Worm (Caenorhabditis elegans): Measurements from ENCODE around the gene B0524.3.

B0524.3 gene

ce11 chrIII:1859532-1859931, 27.9 kb upstream of the B0524.3 start, which contains the start of gene ddp-1 (continued):
- TF ChIP-seq tbp1 (GFP tag; optimal IDR thresholded peaks at IDR 0.05) (peak; percentile 76), die-1 (tag; optimal IDR thresholded peaks at IDR 0.05) (peak; percentile 73), lag-1 (GFP tag; IDR thresholded peaks at IDR 0.05) (0 out of 2 replicates have a peak, but pooled peaks have one; percentile 63), B0261.1 (tag; optimal IDR thresholded peaks at IDR 0.05) (peak; percentile 37), nhr-27 (tag; optimal IDR thresholded peaks at IDR 0.05) (peak; percentile 55), C17E4.6 (GFP tag; IDR thresholded peaks at IDR 0.05) (peak; percentile 88), sptf-2 (GFP tag; optimal IDR thresholded peaks at IDR 0.05) (peak; percentile 72), dpl-1 (GFP tag; optimal IDR thresholded peaks at IDR 0.05) (peak; percentile 99), egl-18 (GFP tag; IDR thresholded peaks at IDR 0.05) (peak; percentile 72; the same call in 1 of the 2 replicates), F33H1.4 (GFP tag; IDR thresholded peaks at IDR 0.05) (peak; percentile 84), madf-3 (GFP tag; IDR thresholded peaks at IDR 0.05) (peak; percentile 95), ceh-79 (tag; optimal IDR thresholded peaks at IDR 0.05) (peak; percentile 86), F22D6.2 (tag; optimal IDR thresholded peaks at IDR 0.05) (peak; percentile 82), lir-1 (GFP tag; conservative IDR thresholded peaks at IDR 0.05) (peak; percentile 86), F10E7.11 (tag; optimal IDR thresholded peaks at IDR 0.05) (peak; percentile 75), ceh-100 (GFP tag; IDR thresholded peaks at IDR 0.05) (peak; percentile 84), ceh-91 (GFP tag; IDR thresholded peaks at IDR 0.05) (peak; percentile 67; the same call in 1 of the 2 replicates), hrde-1 (tag; optimal IDR thresholded peaks at IDR 0.05; ENCODE audit: borderline replicate concordance) (peak; percentile 86), lin-35 (GFP tag; optimal IDR thresholded peaks at IDR 0.05) (peak; percentile 93 to 99 (median 95)), hlh-12 (tag; optimal IDR thresholded peaks at IDR 0.05) (no peak), ZK185.1 (tag; optimal IDR thresholded peaks at IDR 0.05; ENCODE audit: poor library complexity, severe bottlenecking) (no peak), repo-1 (tag; optimal IDR thresholded peaks at IDR 0.05) (peak; percentile 96), madf-8 (GFP tag; conservative IDR thresholded peaks at IDR 0.05) (peak; percentile 73), ceh-27 (GFP tag; optimal IDR thresholded peaks at IDR 0.05) (peak; percentile 86), F52B5.7 (tag; optimal IDR thresholded peaks at IDR 0.05) (peak; percentile 79), chd-7 (tag; optimal IDR thresholded peaks at IDR 0.05) (peak; percentile 85), snpc-1.3 (tag; optimal IDR thresholded peaks at IDR 0.05; ENCODE audit: insufficient read depth) (peak; percentile 86), egl-44 (GFP tag; IDR thresholded peaks at IDR 0.05) (0 out of 2 replicates have a peak, but pooled peaks have one; percentile 63), dpff-1 (tag; optimal IDR thresholded peaks at IDR 0.05) (peak; percentile 76), nfyb-1 (GFP tag; IDR thresholded peaks at IDR 0.05) (peak; percentile 97), unc-62 (GFP tag; optimal IDR thresholded peaks at IDR 0.05) (no peak), hmg-20 (GFP tag; IDR thresholded peaks at IDR 0.05) (peak; percentile 93), mcd-1 (GFP tag; IDR thresholded peaks at IDR 0.05) (peak; percentile 97), lin-54 (GFP tag; optimal IDR thresholded peaks at IDR 0.05) (peak; percentile 100), lin-40 (tag; optimal IDR thresholded peaks at IDR 0.05) (peak; percentile 96), ztf-22 (GFP tag; optimal IDR thresholded peaks at IDR 0.05) (no peak), F39B2.1 (GFP tag; IDR thresholded peaks at IDR 0.05) (peak; percentile 87), gei-17 (GFP tag; optimal IDR thresholded peaks at IDR 0.05) (peak; percentile 90), B0336.3 (GFP tag; IDR thresholded peaks at IDR 0.05) (peak; percentile 96), bed-2 (GFP tag; IDR thresholded peaks at IDR 0.05) (no peak), ekl-4 (GFP tag; IDR thresholded peaks at IDR 0.05) (peak; percentile 98), fkh-3 (tag; optimal IDR thresholded peaks at IDR 0.05) (peak; percentile 49), lin-26 (GFP tag; IDR thresholded peaks at IDR 0.05) (peak; percentile 88), ztf-26 (tag; optimal IDR thresholded peaks at IDR 0.05) (peak; percentile 93), F23B12.7 (tag; optimal IDR thresholded peaks at IDR 0.05; ENCODE audit: insufficient read depth) (peak; percentile 87), ztf-18 (tag; optimal IDR thresholded peaks at IDR 0.05) (peak; percentile 100), mxl-1 (tag; optimal IDR thresholded peaks at IDR 0.05) (no peak), ztf-6 (GFP tag; IDR thresholded peaks at IDR 0.05) (no peak), lsl-1 (GFP tag; optimal IDR thresholded peaks at IDR 0.05) (peak; percentile 88)
